Worm (Caenorhabditis elegans) whole organism, L1 larva: ENCODE results near the gene anmt-3.

Experiments used
- elt-3 ChIP-seq, 6 experiments: fragments of 150-350 bp in 1 of 6; sonication (generic microtip); optimal IDR thresholded peaks; 2 replicates each; lab custom pipeline; 2017 to 2018; ENCODE audit warnings: missing biosample characterization in 6 of 6, missing genetic modification characterization in 6 of 6, inconsistent platforms in 1 of 6
- isw-1 ChIP-seq: fragments of 200-800 bp; sonication (Bioruptor generic); IDR thresholded peaks from 2 replicates; pipeline ENCODE4 v1.3.6; 2022; ENCODE audit warnings: missing genetic modification characterization, missing compliant biosample characterization

DNA sequence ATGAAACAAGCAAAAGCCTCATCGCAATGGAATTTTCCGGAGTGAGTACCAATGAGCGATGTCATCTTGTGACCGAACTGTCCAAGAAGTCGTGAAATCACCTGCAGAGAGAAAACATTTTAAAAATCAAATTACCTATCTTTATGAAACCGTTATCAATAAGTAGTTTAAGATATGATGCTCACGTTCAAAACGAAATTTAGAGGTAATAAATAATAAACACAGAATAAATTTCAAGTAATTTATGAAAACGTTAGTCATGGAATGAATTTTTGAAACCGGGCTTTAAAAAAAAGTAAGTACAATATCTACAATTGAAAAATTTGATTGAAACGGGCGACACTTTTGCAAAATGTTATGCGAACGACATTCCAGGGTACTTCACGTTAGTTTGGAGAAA, 29.6 kb upstream of the anmt-3 start, which contains the start of gene C27H6.8:
- TF ChIP-seq isw-1 (GFP tag; lab: Robert Waterston, UW) (no peak), elt-3 (tag; optimal IDR thresholded peaks at IDR 0.05; lab: Kevin White, UChicago) (no peak)
